Worm (Caenorhabditis elegans) whole organism, L1 larva: ENCODE data around the gene K08B5.1.

Source experiments
- C04F5.9 ChIP-seq: sonication (generic microtip); optimal IDR thresholded peaks from 2 replicates; lab custom pipeline; 2016; ENCODE audit warnings: missing genetic modification characterization, missing compliant biosample characterization
- C34B4.2 ChIP-seq: sonication (generic microtip); optimal IDR thresholded peaks from 2 replicates; lab custom pipeline; 2017; ENCODE audit warnings: mild to moderate bottlenecking, missing genetic modification characterization, missing compliant biosample characterization
- F16B12.6 ChIP-seq: fragments of 150-350 bp; optimal IDR thresholded peaks from 2 replicates; lab custom pipeline; 2014; ENCODE audit warnings: missing biosample characterization, missing genetic modification characterization
- aha-1 ChIP-seq: fragments of 150-350 bp; optimal IDR thresholded peaks from 2 replicates; lab custom pipeline; 2014; ENCODE audit warnings: missing biosample characterization, missing genetic modification characterization
- alr-1 ChIP-seq: fragments of 200-800 bp; sonication (Bioruptor generic); optimal IDR thresholded peaks from 2 replicates; lab custom pipeline; 2018; ENCODE audit warnings: borderline replicate concordance, mild to moderate bottlenecking, missing genetic modification characterization, missing compliant biosample characterization
- aly-2 ChIP-seq: fragments of 150-350 bp; optimal IDR thresholded peaks from 2 replicates; lab custom pipeline; 2014; ENCODE audit warnings: missing biosample characterization, missing genetic modification characterization
- ama-1 ChIP-seq: fragments of 150-350 bp; optimal IDR thresholded peaks from 2 replicates; lab custom pipeline; 2014
- blmp-1 ChIP-seq: fragments of 150-350 bp; optimal IDR thresholded peaks from 2 replicates; lab custom pipeline; 2014; ENCODE audit warnings: missing biosample characterization, missing genetic modification characterization
- ceh-8 ChIP-seq: fragments of 200-800 bp; sonication (Bioruptor generic); optimal IDR thresholded peaks from 2 replicates; lab custom pipeline; 2018; ENCODE audit warnings: mild to moderate bottlenecking, missing genetic modification characterization, moderate library complexity, missing compliant biosample characterization
- ceh-82 ChIP-seq, 3 experiments: fragments of 150-350 bp in 1 of 3; sonication (generic microtip) in 2 of 3; optimal IDR thresholded peaks; 2 replicates each; lab custom pipeline; 2014 to 2017; ENCODE audit warnings: missing biosample characterization in 3 of 3, missing genetic modification characterization in 3 of 3
- ceh-88 ChIP-seq: fragments of 200-800 bp; sonication (Bioruptor generic); IDR thresholded peaks from 2 replicates; pipeline ENCODE4 v1.3.6; 2022; ENCODE audit warnings: missing genetic modification characterization, missing compliant biosample characterization
- ces-1 ChIP-seq: fragments of 150-350 bp; optimal IDR thresholded peaks from 2 replicates; lab custom pipeline; 2014; ENCODE audit warnings: missing biosample characterization, missing genetic modification reagents, missing genetic modification characterization
- dpl-1 ChIP-seq, 3 experiments: fragments of 150-350 bp in 2 of 3; sonication (generic microtip) in 1 of 3; optimal IDR thresholded peaks; 2 replicates each; lab custom pipeline; 2014 to 2017; ENCODE audit warnings: missing biosample characterization in 3 of 3, missing genetic modification characterization in 3 of 3, missing genetic modification reagents in 3 of 3
- dsc-1 ChIP-seq: sonication (generic microtip); optimal IDR thresholded peaks from 2 replicates; lab custom pipeline; 2016; ENCODE audit warnings: mild to moderate bottlenecking, missing genetic modification characterization, missing compliant biosample characterization
- egl-27 ChIP-seq, 2 experiments: fragments of 150-350 bp in 1 of 2; sonication (generic microtip); optimal IDR thresholded peaks; 3 replicates each; lab custom pipeline; 2017 to 2018; ENCODE audit warnings: missing biosample characterization in 2 of 2, missing genetic modification characterization in 2 of 2, missing genetic modification reagents in 2 of 2
- elt-2 ChIP-seq: sonication (generic microtip); optimal IDR thresholded peaks from 2 replicates; lab custom pipeline; 2016; ENCODE audit warnings: missing genetic modification characterization, mild to moderate bottlenecking, inconsistent platforms, missing compliant biosample characterization, missing genetic modification reagents
- elt-3 ChIP-seq, 6 experiments: fragments of 150-350 bp in 1 of 6; sonication (generic microtip); optimal IDR thresholded peaks; 2 replicates each; lab custom pipeline; 2017 to 2018; ENCODE audit warnings: missing biosample characterization in 6 of 6, missing genetic modification characterization in 6 of 6, inconsistent platforms in 1 of 6
- ets-5 ChIP-seq: fragments of 200-800 bp; sonication (Bioruptor generic); IDR thresholded peaks from 2 replicates; pipeline ENCODE4 v1.3.6; 2022; ENCODE audit warnings: missing genetic modification characterization, missing compliant biosample characterization
- fkh-10 ChIP-seq: sonication (generic microtip); optimal IDR thresholded peaks from 2 replicates; lab custom pipeline; 2017; ENCODE audit warnings: missing biosample characterization, missing genetic modification reagents, missing genetic modification characterization
- fkh-4 ChIP-seq: sonication (generic microtip); optimal IDR thresholded peaks from 2 replicates; lab custom pipeline; 2016; ENCODE audit warnings: missing compliant biosample characterization, missing genetic modification characterization, borderline replicate concordance
- fkh-8 ChIP-seq: sonication (generic microtip); optimal IDR thresholded peaks from 2 replicates; lab custom pipeline; 2016; ENCODE audit warnings: mild to moderate bottlenecking, missing genetic modification characterization, missing compliant biosample characterization
- fos-1 ChIP-seq: fragments of 150-350 bp; optimal IDR thresholded peaks from 2 replicates; lab custom pipeline; 2014; ENCODE audit warnings: missing biosample characterization, missing genetic modification characterization
- isw-1 ChIP-seq: fragments of 200-800 bp; sonication (Bioruptor generic); IDR thresholded peaks from 2 replicates; pipeline ENCODE4 v1.3.6; 2022; ENCODE audit warnings: missing genetic modification characterization, missing compliant biosample characterization
- lin-14 ChIP-seq: fragments of 200-800 bp; sonication (Bioruptor generic); optimal IDR thresholded peaks from 2 replicates; lab custom pipeline; 2018; ENCODE audit warnings: mild to moderate bottlenecking, missing genetic modification characterization, moderate library complexity, missing compliant biosample characterization
- lin-15B ChIP-seq: fragments of 150-350 bp; sonication (generic microtip); optimal IDR thresholded peaks from 3 replicates; lab custom pipeline; 2014; ENCODE audit warnings: missing biosample characterization, missing genetic modification characterization
- lir-3 ChIP-seq: sonication (generic microtip); optimal IDR thresholded peaks from 2 replicates; lab custom pipeline; 2016; ENCODE audit warnings: mild to moderate bottlenecking, missing genetic modification characterization, moderate library complexity, missing compliant biosample characterization; ENCODE audit not compliant: poor library complexity
- mef-2 ChIP-seq: fragments of 150-350 bp; optimal IDR thresholded peaks from 2 replicates; lab custom pipeline; 2014; ENCODE audit warnings: missing biosample characterization, missing genetic modification characterization
- mep-1 ChIP-seq: fragments of 150-350 bp; optimal IDR thresholded peaks from 2 replicates; lab custom pipeline; 2014; ENCODE audit warnings: missing biosample characterization, missing genetic modification characterization
- nhr-12 ChIP-seq: sonication (generic microtip); optimal IDR thresholded peaks from 2 replicates; lab custom pipeline; 2017; ENCODE audit warnings: missing biosample characterization, missing genetic modification characterization
- nhr-19 ChIP-seq: fragments of 200-800 bp; sonication (Bioruptor generic); conservative IDR thresholded peaks from 2 replicates; pipeline ENCODE4 v1.3.6; 2022; ENCODE audit warnings: missing genetic modification characterization, missing compliant biosample characterization
- nhr-20 ChIP-seq: sonication (generic microtip); optimal IDR thresholded peaks from 2 replicates; lab custom pipeline; 2016; ENCODE audit warnings: mild to moderate bottlenecking, missing genetic modification characterization, missing compliant biosample characterization
- nhr-237 ChIP-seq: fragments of 150-350 bp; optimal IDR thresholded peaks from 2 replicates; lab custom pipeline; 2014; ENCODE audit warnings: missing biosample characterization, missing genetic modification characterization
- nhr-47 ChIP-seq: sonication (generic microtip); optimal IDR thresholded peaks from 2 replicates; lab custom pipeline; 2016; ENCODE audit warnings: mild to moderate bottlenecking, missing genetic modification characterization, moderate library complexity, missing compliant biosample characterization
- nhr-71 ChIP-seq: sonication (generic microtip); optimal IDR thresholded peaks from 2 replicates; lab custom pipeline; 2016; ENCODE audit warnings: mild to moderate bottlenecking, missing genetic modification characterization, moderate library complexity, missing compliant biosample characterization
- nhr-76 ChIP-seq: sonication (generic microtip); optimal IDR thresholded peaks from 2 replicates; lab custom pipeline; 2017; ENCODE audit warnings: missing biosample characterization, missing genetic modification characterization
- nhr-77 ChIP-seq: fragments of 150-350 bp; optimal IDR thresholded peaks from 2 replicates; lab custom pipeline; 2014; ENCODE audit warnings: missing biosample characterization, missing genetic modification characterization
- nhr-84 ChIP-seq: sonication (generic microtip); optimal IDR thresholded peaks from 2 replicates; lab custom pipeline; 2017; ENCODE audit warnings: missing biosample characterization, missing genetic modification characterization
- nhr-85 ChIP-seq: sonication (generic microtip); peaks from one replicate; lab custom pipeline; 2016; ENCODE audit warnings: missing genetic modification characterization, inconsistent platforms, missing compliant biosample characterization
- nhr-90 ChIP-seq: sonication (generic microtip); optimal IDR thresholded peaks from 2 replicates; lab custom pipeline; 2016; ENCODE audit warnings: mild to moderate bottlenecking, missing genetic modification characterization, missing compliant biosample characterization; ENCODE audit not compliant: poor library complexity
- pqm-1 ChIP-seq: sonication (generic microtip); optimal IDR thresholded peaks from 3 replicates; lab custom pipeline; 2017; ENCODE audit warnings: missing biosample characterization, missing genetic modification characterization
- sox-4 ChIP-seq: sonication (generic microtip); optimal IDR thresholded peaks from 2 replicates; lab custom pipeline; 2016; ENCODE audit warnings: missing genetic modification characterization, missing compliant biosample characterization
- sptf-1 ChIP-seq: fragments of 150-350 bp; optimal IDR thresholded peaks from 2 replicates; lab custom pipeline; 2014; ENCODE audit warnings: missing biosample characterization, missing genetic modification characterization
- unc-130 ChIP-seq: fragments of 150-350 bp; optimal IDR thresholded peaks from 2 replicates; lab custom pipeline; 2017; ENCODE audit warnings: missing biosample characterization, missing genetic modification characterization, inconsistent platforms
- unc-30 ChIP-seq: sonication (generic microtip); optimal IDR thresholded peaks from 2 replicates; lab custom pipeline; 2017; ENCODE audit warnings: missing biosample characterization, missing genetic modification characterization
- unc-86 ChIP-seq: sonication (generic microtip); optimal IDR thresholded peaks from 2 replicates; lab custom pipeline; 2016; ENCODE audit warnings: missing genetic modification characterization, missing compliant biosample characterization
- vab-15 ChIP-seq: sonication (generic microtip); optimal IDR thresholded peaks from 2 replicates; lab custom pipeline; 2017; ENCODE audit warnings: missing genotype, mild to moderate bottlenecking, missing genetic modification characterization, missing compliant biosample characterization
- zip-4 ChIP-seq: fragments of 200-800 bp; sonication (Bioruptor generic); optimal IDR thresholded peaks from 2 replicates; lab custom pipeline; 2018; ENCODE audit warnings: mild to moderate bottlenecking, missing genetic modification characterization, moderate library complexity, missing compliant biosample characterization

The K08B5.1 gene

DNA sequence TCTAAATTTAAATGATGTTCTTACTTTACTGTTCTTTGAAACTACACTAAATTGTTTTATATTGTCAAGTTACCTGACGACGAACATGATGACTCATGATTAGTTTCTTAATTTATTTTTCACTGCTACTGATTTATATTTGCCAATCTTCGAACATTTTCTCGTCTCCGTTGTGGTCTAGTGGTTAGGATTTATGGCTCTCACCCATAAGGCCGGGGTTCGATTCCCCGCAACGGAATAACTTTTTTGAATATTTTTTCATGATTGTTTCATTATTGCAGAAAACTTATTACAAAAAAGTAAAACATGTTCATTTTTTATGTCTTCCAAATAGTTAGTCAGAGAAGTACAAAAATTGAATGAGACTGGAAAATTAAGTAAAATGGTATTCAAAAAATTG, 542 bp downstream of the K08B5.1 start (continued):
- TF ChIP-seq unc-86 (tag; lab: Kevin White, UChicago): no peak
- no peak for TF ChIP-seq zip-4 (GFP tag; lab: Kevin White, UChicago)
- TF ChIP-seq nhr-47: peak; percentile 52
- TF ChIP-seq isw-1 (GFP tag; lab: Robert Waterston, UW): no peak
- no peak for TF ChIP-seq lin-15B (tag; lab: Kevin White, UChicago)
- no peak for TF ChIP-seq nhr-12 (tag; lab: Kevin White, UChicago)
- TF ChIP-seq ces-1 (GFP tag; lab: Kevin White, UChicago): no peak
- no peak for TF ChIP-seq unc-130
- TF ChIP-seq elt-2 (tag; lab: Kevin White, UChicago): peak; percentile 13
- TF ChIP-seq C34B4.2 (tag; lab: Kevin White, UChicago): no peak
- TF ChIP-seq fkh-4 (tag; lab: Kevin White, UChicago): no peak
- no peak for TF ChIP-seq blmp-1
- no peak for TF ChIP-seq vab-15 (tag; lab: Kevin White, UChicago)
- no peak for TF ChIP-seq fkh-8 (tag; lab: Kevin White, UChicago)
- no peak for TF ChIP-seq ama-1
- TF ChIP-seq egl-27 (tag; optimal IDR thresholded peaks at IDR 0.05; lab: Kevin White, UChicago): no peak
- TF ChIP-seq elt-3 (tag; optimal IDR thresholded peaks at IDR 0.05; lab: Kevin White, UChicago): no peak
- TF ChIP-seq nhr-20 (tag; lab: Kevin White, UChicago): peak; percentile 51
- no peak for TF ChIP-seq ets-5 (GFP tag; lab: Robert Waterston, UW)
- TF ChIP-seq pqm-1 (tag; lab: Kevin White, UChicago): no peak
- no peak for TF ChIP-seq sox-4 (tag; lab: Kevin White, UChicago)
- TF ChIP-seq C04F5.9 (tag; lab: Kevin White, UChicago): no peak
- TF ChIP-seq nhr-85 (tag; lab: Kevin White, UChicago): no peak
- no peak for TF ChIP-seq F16B12.6 (tag; lab: Kevin White, UChicago)
- TF ChIP-seq unc-30 (tag; lab: Kevin White, UChicago): no peak
- TF ChIP-seq nhr-19: peak; percentile 42
- no peak for TF ChIP-seq nhr-77 (tag; lab: Kevin White, UChicago)
- TF ChIP-seq nhr-71 (tag; lab: Kevin White, UChicago): peak; percentile 54
- TF ChIP-seq nhr-90 (tag; lab: Kevin White, UChicago): peak; percentile 62
- no peak for TF ChIP-seq ceh-88
- TF ChIP-seq nhr-237 (tag; lab: Kevin White, UChicago): no peak
- no peak for TF ChIP-seq mef-2 (tag; lab: Kevin White, UChicago)
- TF ChIP-seq lir-3 (tag; lab: Kevin White, UChicago): peak; percentile 18
- TF ChIP-seq dsc-1 (tag; lab: Kevin White, UChicago): peak; percentile 9
- TF ChIP-seq lin-14 (GFP tag; lab: Kevin White, UChicago): peak; percentile 41
- no peak for TF ChIP-seq alr-1 (tag; lab: Kevin White, UChicago)
- TF ChIP-seq aly-2 (tag; lab: Kevin White, UChicago): no peak
- no peak for TF ChIP-seq ceh-8
- no peak for TF ChIP-seq nhr-76 (tag; lab: Kevin White, UChicago)
- TF ChIP-seq nhr-84 (tag; lab: Kevin White, UChicago): no peak
- TF ChIP-seq dpl-1 (GFP tag; optimal IDR thresholded peaks at IDR 0.05; lab: Kevin White, UChicago): no peak
- TF ChIP-seq fos-1: peak; percentile 47
- no peak for TF ChIP-seq sptf-1 (tag; lab: Kevin White, UChicago)
- TF ChIP-seq ceh-82 (tag; optimal IDR thresholded peaks at IDR 0.05; lab: Kevin White, UChicago): no peak
- TF ChIP-seq aha-1 (tag; lab: Kevin White, UChicago): no peak
- TF ChIP-seq mep-1: peak; percentile 22
- no peak for TF ChIP-seq fkh-10
